Worm (Caenorhabditis elegans): ENCODE measurements around the gene mam-7.

Gene mam-7

DNA sequence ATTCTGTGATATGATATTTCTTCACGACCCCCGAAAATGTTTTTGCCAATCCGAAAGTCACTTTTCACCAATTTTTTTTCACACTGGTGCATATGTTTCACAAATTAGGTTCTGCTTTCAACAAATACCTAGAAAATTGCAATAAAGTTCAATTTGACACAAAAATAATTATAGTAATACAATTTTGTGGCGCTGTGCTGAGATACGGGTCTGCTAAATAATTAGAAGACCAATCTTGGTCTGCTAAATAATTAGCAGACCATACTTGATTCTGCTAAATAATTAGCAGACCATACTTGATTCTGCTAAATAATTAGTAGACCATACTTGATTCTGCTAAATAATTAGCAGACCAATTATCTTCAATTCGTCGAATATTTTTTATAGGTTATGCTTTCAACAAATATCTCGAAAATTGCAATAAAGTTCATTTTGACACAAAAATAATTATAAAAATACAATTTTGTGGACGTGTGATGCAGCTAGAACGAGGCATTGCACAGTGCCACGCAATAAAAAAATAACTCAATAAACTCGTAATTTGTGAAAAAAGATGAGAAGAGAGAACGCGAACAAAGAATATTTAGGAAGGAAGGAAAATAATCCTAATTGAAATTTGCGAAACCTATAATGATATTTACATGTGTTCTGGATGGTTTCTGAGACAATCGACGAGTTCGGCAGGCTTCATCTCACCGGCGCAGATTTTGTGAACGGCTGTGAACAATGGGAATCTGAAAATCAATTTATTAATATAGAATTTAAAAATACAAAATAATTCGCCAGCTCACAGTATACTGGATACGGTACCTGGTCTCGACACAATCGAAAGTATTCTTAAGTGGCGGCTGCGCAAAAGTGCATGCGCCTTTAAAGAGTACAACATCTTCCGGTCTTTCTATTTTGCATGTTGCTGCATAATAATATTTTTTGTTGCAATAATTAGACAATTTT is 39.0 kb upstream of the mam-7 start:
- TF ChIP-seq flt-1 (GFP tag; IDR thresholded peaks at IDR 0.05) (no peak), T22C8.4 (GFP tag; IDR thresholded peaks at IDR 0.05) (no peak), med-1 (GFP tag; optimal IDR thresholded peaks at IDR 0.05; ENCODE audit: insufficient read depth) (no peak), ztf-29 (GFP tag; IDR thresholded peaks at IDR 0.05) (no peak), klf-2 (GFP tag; conservative IDR thresholded peaks at IDR 0.05) (no peak), ref-1 (GFP tag; conservative IDR thresholded peaks at IDR 0.05) (no peak), cog-1 (tag; optimal IDR thresholded peaks at IDR 0.05) (no peak), ztf-23 (GFP tag; IDR thresholded peaks at IDR 0.05) (no peak), tab-1 (GFP tag; IDR thresholded peaks at IDR 0.05) (no peak)

DNA sequence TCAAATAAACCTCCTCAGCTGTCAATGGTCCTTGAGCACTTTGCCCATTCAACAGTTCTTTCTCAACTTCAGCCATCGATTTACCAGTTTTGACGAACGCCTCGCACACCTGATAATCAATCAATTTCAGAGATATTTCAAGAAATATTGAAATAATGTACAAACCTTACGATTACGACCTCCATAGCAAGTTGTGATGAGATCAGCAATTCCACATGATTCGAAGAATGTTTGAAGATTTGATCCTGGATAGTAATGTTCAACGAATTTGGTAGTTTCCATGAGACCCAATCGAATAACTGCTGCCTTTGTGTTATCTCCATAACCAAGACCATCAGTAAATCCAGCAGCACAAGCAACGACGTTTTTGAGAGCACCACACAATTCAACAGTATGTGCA is 38.0 kb upstream of the mam-7 start:
- TF ChIP-seq cog-1 (tag; optimal IDR thresholded peaks at IDR 0.05) (no peak), klf-2 (GFP tag; conservative IDR thresholded peaks at IDR 0.05) (no peak), ztf-29 (GFP tag; IDR thresholded peaks at IDR 0.05) (no peak), med-1 (GFP tag; optimal IDR thresholded peaks at IDR 0.05; ENCODE audit: insufficient read depth) (no peak), tab-1 (GFP tag; IDR thresholded peaks at IDR 0.05) (no peak), ztf-23 (GFP tag; IDR thresholded peaks at IDR 0.05) (no peak), T22C8.4 (GFP tag; IDR thresholded peaks at IDR 0.05) (no peak), ref-1 (GFP tag; conservative IDR thresholded peaks at IDR 0.05) (no peak), flt-1 (GFP tag; IDR thresholded peaks at IDR 0.05) (no peak)

DNA sequence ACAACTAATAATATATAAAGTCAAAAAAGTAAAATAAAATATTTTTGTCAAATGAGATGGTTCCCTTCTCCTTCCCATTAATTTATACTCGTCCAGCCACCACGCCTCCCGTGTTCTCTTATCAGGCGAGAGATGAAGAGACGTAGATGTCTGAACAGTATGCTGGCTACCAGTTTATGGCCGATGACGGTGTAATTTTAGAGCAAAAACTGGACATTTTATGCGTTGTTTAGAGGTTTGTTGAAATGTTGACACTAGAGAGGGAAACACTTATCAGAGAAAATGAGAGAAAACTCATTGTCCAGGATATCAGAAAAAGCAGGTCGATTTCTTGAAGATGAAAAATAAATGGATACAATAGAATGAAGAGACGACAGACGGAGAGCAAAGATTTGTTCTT is 35.8 kb upstream of the mam-7 start:
- TF ChIP-seq ref-1 (GFP tag; conservative IDR thresholded peaks at IDR 0.05) (no peak), flt-1 (GFP tag; IDR thresholded peaks at IDR 0.05) (no peak), klf-2 (GFP tag; conservative IDR thresholded peaks at IDR 0.05) (no peak), ztf-29 (GFP tag; IDR thresholded peaks at IDR 0.05) (no peak), tab-1 (GFP tag; IDR thresholded peaks at IDR 0.05) (no peak), cog-1 (tag; optimal IDR thresholded peaks at IDR 0.05) (no peak), T22C8.4 (GFP tag; IDR thresholded peaks at IDR 0.05) (no peak), ztf-23 (GFP tag; IDR thresholded peaks at IDR 0.05) (no peak), med-1 (GFP tag; optimal IDR thresholded peaks at IDR 0.05; ENCODE audit: insufficient read depth) (no peak)

DNA sequence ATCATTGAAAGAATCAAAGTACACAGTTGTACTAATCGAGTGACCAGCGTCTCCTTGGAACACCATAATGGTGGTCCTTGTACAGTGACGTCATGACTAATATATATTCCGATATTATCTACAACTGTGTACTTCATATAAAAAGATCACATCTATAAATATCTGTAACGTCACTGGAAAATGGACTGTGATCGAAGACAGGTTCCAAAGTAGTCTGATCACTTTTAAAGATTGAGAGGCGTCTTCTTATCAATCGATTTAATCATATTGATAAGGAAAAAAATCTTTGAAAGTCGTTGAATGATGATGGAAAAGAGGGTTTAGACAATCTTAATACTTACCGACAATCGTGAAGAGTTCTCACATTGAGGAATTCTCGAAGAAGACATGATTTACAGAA is 34.9 kb upstream of the mam-7 start:
- TF ChIP-seq flt-1 (GFP tag; IDR thresholded peaks at IDR 0.05) (no peak), ztf-23 (GFP tag; IDR thresholded peaks at IDR 0.05) (no peak), med-1 (GFP tag; optimal IDR thresholded peaks at IDR 0.05; ENCODE audit: insufficient read depth) (no peak), klf-2 (GFP tag; conservative IDR thresholded peaks at IDR 0.05) (no peak), ztf-29 (GFP tag; IDR thresholded peaks at IDR 0.05) (no peak), ref-1 (GFP tag; conservative IDR thresholded peaks at IDR 0.05) (no peak), cog-1 (tag; optimal IDR thresholded peaks at IDR 0.05) (no peak), T22C8.4 (GFP tag; IDR thresholded peaks at IDR 0.05) (no peak), tab-1 (GFP tag; IDR thresholded peaks at IDR 0.05) (no peak)

DNA sequence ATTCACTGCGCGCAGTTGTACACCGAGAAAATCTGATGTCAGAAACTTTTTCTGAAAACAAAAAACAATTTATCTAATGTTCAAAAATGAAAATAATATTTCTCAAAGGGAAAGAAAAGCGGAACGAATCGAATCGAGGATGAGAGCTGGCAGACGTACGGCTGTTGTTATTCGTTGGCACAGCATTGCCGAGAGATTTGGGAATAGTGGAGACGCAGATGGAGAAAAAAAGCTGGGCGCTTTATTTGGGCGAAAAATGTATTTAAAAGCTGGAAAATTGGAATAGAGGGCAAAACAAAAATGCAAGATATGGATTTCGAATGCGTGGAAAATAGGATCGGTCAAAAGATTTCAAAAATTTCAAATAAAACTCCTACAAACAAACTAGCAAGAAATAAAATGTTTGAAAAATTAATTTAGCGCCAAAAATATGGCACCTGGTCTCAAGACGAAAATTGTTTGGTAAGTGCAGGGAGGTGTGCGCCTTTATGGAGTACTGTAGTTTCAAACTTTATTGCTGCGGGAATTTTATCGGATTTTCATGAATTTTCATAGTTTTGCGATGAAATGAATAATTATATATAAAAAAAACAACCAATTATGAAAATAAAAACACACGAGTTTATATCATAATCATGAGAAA is 33.7 kb upstream of the mam-7 start, which contains the start of gene gpdh-2:
Gene gpdh-2, minus strand, starts transcription at position 51 of the 643 bp plus-strand sequence.
- TF ChIP-seq T22C8.4 (GFP tag; IDR thresholded peaks at IDR 0.05) (no peak), cog-1 (tag; optimal IDR thresholded peaks at IDR 0.05) (no peak), tab-1 (GFP tag; IDR thresholded peaks at IDR 0.05) (no peak), ztf-23 (GFP tag; IDR thresholded peaks at IDR 0.05) (no peak), med-1 (GFP tag; optimal IDR thresholded peaks at IDR 0.05; ENCODE audit: insufficient read depth) (no peak), flt-1 (GFP tag; IDR thresholded peaks at IDR 0.05) (no peak), klf-2 (GFP tag; conservative IDR thresholded peaks at IDR 0.05) (no peak), ref-1 (GFP tag; conservative IDR thresholded peaks at IDR 0.05) (no peak), ztf-29 (GFP tag; IDR thresholded peaks at IDR 0.05) (no peak)

DNA sequence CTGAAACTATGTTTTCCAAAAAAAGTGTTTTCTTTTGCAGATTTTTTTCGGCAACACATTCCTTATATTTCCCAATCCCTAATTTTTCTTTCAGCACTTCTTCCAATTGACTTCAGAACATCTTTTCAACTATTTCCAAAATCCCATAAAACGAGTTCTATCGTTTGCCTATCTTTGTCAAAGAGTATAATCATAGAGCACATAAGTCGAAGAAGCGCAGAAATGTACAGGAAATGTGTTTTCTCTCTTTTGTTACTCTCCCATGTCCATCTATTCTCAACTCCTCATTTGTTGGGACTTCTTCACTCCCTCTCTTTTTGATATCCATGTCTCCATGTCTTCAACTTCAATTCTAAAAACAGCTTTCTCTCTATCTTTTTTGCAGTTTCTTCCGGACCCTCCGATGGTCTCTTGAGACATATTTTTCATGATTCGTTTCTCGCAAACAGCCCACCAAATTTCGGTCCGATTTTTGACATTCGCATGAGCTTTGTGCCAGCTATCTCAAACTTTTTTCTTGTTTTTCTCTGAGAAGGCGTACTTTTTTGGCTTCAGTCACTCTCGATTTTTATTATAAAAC is 32.7 kb upstream of the mam-7 start, which contains the start of gene twk-48:
Gene twk-48, plus strand, starts transcription at position 530 of the 580 bp plus-strand sequence.
- TF ChIP-seq ztf-23 (GFP tag; IDR thresholded peaks at IDR 0.05): no peak
- TF ChIP-seq ztf-29 (GFP tag; IDR thresholded peaks at IDR 0.05): no peak
- TF ChIP-seq T22C8.4 (GFP tag; IDR thresholded peaks at IDR 0.05): no peak
- TF ChIP-seq ref-1 (GFP tag; conservative IDR thresholded peaks at IDR 0.05): no peak
- TF ChIP-seq klf-2 (GFP tag; conservative IDR thresholded peaks at IDR 0.05): no peak
- no peak for TF ChIP-seq flt-1 (GFP tag; IDR thresholded peaks at IDR 0.05)
- no peak for TF ChIP-seq cog-1 (tag; optimal IDR thresholded peaks at IDR 0.05)
- TF ChIP-seq tab-1 (GFP tag; IDR thresholded peaks at IDR 0.05): no peak
- no peak for TF ChIP-seq med-1 (GFP tag; optimal IDR thresholded peaks at IDR 0.05; ENCODE audit: insufficient read depth)

DNA sequence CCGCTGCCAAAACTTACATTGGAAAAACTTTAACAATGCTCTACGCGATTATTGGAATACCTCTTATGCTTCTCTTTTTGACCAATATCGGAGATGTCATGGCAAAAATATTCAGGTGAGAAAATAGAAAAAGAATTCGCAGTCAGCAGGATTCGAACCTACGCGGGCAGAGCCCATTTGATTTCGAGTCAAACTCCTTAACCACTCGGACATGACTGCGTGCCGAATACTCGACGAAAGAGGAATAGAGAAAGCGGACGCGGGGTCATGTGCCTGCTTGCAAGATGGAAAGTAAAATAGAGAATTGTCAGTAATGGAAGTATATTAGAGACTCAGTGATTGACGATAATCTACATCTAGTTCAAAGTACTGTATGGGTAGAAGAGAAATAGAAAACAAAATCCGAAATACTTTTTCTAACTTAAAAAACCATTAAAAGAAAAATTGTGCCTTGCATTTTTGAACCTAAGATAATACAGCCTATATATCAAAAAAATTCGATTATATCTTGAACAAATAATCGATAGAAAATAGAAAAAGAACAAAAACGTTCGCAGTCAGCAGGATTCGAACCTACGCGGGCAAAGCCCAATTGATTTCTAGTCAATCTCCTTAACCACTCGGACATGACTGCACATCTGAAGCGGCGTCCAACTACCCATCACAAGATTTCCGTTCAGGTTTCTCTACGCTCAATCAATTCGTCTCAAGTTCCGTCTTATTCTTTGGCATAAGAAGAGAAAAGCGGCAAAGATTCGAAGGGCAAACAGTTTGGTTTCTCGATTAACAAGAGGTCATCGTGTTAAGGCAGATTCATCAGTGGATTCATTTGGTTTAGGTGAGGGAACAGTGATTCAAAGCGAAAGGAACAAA is 31.2 kb upstream of the mam-7 start:
- peak; percentile 64 for TF ChIP-seq cog-1 (tag; optimal IDR thresholded peaks at IDR 0.05)
- peak; percentile 88 for TF ChIP-seq ref-1 (GFP tag; conservative IDR thresholded peaks at IDR 0.05)
- TF ChIP-seq tab-1 (GFP tag; IDR thresholded peaks at IDR 0.05): peak; percentile 96
- peak; percentile 94 for TF ChIP-seq ztf-23 (GFP tag; IDR thresholded peaks at IDR 0.05)
- TF ChIP-seq med-1 (GFP tag; optimal IDR thresholded peaks at IDR 0.05; ENCODE audit: insufficient read depth): peak; percentile 64
- TF ChIP-seq T22C8.4 (GFP tag; IDR thresholded peaks at IDR 0.05): peak; percentile 90
- peak; percentile 93 for TF ChIP-seq ztf-29 (GFP tag; IDR thresholded peaks at IDR 0.05)
- TF ChIP-seq flt-1 (GFP tag; IDR thresholded peaks at IDR 0.05): peak; percentile 95
- peak; percentile 91 for TF ChIP-seq klf-2 (GFP tag; conservative IDR thresholded peaks at IDR 0.05)

DNA sequence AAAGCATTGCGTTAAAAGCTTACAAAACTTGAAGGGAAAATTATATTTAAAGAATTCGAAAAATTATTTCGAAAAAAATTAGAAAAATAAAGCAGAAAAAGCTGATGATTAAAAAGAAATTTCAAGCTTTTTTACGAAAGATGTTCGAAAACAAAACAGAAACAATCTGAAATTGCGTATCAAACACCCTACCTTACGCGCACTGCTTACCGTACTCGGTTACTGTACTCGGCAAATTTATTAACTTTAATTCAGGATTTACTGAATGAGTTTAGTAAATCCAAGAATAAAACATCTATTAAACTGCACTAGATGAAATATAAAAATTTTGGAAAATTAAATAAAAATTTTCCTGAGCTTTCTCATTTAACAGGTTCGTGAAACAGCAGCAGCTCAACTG is 30.5 kb upstream of the mam-7 start:
- TF ChIP-seq klf-2 (GFP tag; conservative IDR thresholded peaks at IDR 0.05) (no peak), ztf-23 (GFP tag; IDR thresholded peaks at IDR 0.05) (no peak), tab-1 (GFP tag; IDR thresholded peaks at IDR 0.05) (no peak), ztf-29 (GFP tag; IDR thresholded peaks at IDR 0.05) (no peak), med-1 (GFP tag; optimal IDR thresholded peaks at IDR 0.05; ENCODE audit: insufficient read depth) (no peak), flt-1 (GFP tag; IDR thresholded peaks at IDR 0.05) (no peak), T22C8.4 (GFP tag; IDR thresholded peaks at IDR 0.05) (no peak), cog-1 (tag; optimal IDR thresholded peaks at IDR 0.05) (no peak), ref-1 (GFP tag; conservative IDR thresholded peaks at IDR 0.05) (no peak)

All from whole organism, midembryonic.